Fruit fly (Drosophila melanogaster): ENCODE measurements around the gene CG33061.

CG33061 gene

DNA sequence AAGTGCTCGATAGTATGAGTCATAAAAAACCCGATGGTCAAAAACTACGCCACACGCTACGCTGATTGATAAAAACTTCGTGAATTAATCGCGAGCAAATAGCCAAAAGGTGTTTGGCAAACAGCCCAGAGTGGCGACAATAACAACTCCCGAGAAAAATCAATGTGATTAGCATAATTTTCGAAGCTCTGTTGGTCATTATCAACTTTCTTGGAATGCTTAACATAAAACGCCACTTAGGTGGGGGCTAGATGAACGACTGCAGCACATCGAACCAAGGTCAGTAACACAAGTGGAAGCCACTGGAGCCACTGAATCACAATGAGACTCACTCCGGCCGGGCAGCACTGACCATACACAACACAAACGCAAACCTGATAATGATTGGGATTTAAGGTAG is 8.1 kb downstream of the CG33061 start:
- TF ChIP-seq CG7357 (GFP tag; IDR thresholded peaks at IDR 0.05) = no peak
- no peak for TF ChIP-seq gce (GFP tag; IDR thresholded peaks at IDR 0.05)
- no peak for TF ChIP-seq CG7745 (tag; optimal IDR thresholded peaks at IDR 0.05)
- no peak for TF ChIP-seq Hey (tag; optimal IDR thresholded peaks at IDR 0.05)
- peak; percentile 20 for TF ChIP-seq Med (GFP tag)
- TF ChIP-seq Lpt (GFP tag; optimal IDR thresholded peaks at IDR 0.05) = no peak
- no peak for TF ChIP-seq gem (tag; optimal IDR thresholded peaks at IDR 0.05)
- no peak for TF ChIP-seq Sox102F (GFP tag; optimal IDR thresholded peaks at IDR 0.05)
- no peak for TF ChIP-seq CG12299 (tag; optimal IDR thresholded peaks at IDR 0.05)
- TF ChIP-seq onecut (GFP tag; IDR thresholded peaks at IDR 0.05) = peak; percentile 61
- no peak for TF ChIP-seq CG14050 (GFP tag; IDR thresholded peaks at IDR 0.05)
- no peak for TF ChIP-seq Dip2 (GFP tag; IDR thresholded peaks at IDR 0.05)
- no peak for TF ChIP-seq eyg (GFP tag; optimal IDR thresholded peaks at IDR 0.05)
- no peak for TF ChIP-seq fd64A (GFP tag; optimal IDR thresholded peaks at IDR 0.05)
- no peak for TF ChIP-seq Atf-2 (GFP tag; optimal IDR thresholded peaks at IDR 0.05)
- no peak for TF ChIP-seq Xrp1 (GFP tag; IDR thresholded peaks at IDR 0.05)
- TF ChIP-seq da (GFP tag; optimal IDR thresholded peaks at IDR 0.05) = no peak
- no peak for TF ChIP-seq D19B (GFP tag; optimal IDR thresholded peaks at IDR 0.05)
- TF ChIP-seq pros (GFP tag; optimal IDR thresholded peaks at IDR 0.05) = peak; percentile 62
- no peak for TF ChIP-seq ap (GFP tag; IDR thresholded peaks at IDR 0.05)
- no peak for TF ChIP-seq Dp (GFP tag; optimal IDR thresholded peaks at IDR 0.05)
- no peak for TF ChIP-seq Scr (GFP tag; IDR thresholded peaks at IDR 0.05; ENCODE audit: partially characterized antibody)
- no peak for TF ChIP-seq CG15011 (GFP tag; optimal IDR thresholded peaks at IDR 0.05)
- TF ChIP-seq CG5245 (GFP tag; optimal IDR thresholded peaks at IDR 0.05) = no peak
- TF ChIP-seq ems (GFP tag; optimal IDR thresholded peaks at IDR 0.05) = no peak
- TF ChIP-seq CG10267 (tag; optimal IDR thresholded peaks at IDR 0.05) = no peak
- no peak for TF ChIP-seq CG1602 (GFP tag; optimal IDR thresholded peaks at IDR 0.05)
- peak; percentile 2 for TF ChIP-seq Ets65A (GFP tag)
- TF ChIP-seq Awh (GFP tag; IDR thresholded peaks at IDR 0.05) = peak; percentile 47
- TF ChIP-seq E2f2 (GFP tag; IDR thresholded peaks at IDR 0.05) = no peak
- TF ChIP-seq CG10462 (GFP tag; optimal IDR thresholded peaks at IDR 0.05) = no peak
- TF ChIP-seq CG10654 (GFP tag; optimal IDR thresholded peaks at IDR 0.05) = no peak
- no peak for TF ChIP-seq B-H1 (GFP tag; IDR thresholded peaks at IDR 0.05)
- TF ChIP-seq vvl (GFP tag; IDR thresholded peaks at IDR 0.05) = peak; percentile 83
- no peak for TF ChIP-seq cas (GFP tag; IDR thresholded peaks at IDR 0.05)
- no peak for TF ChIP-seq CG5953 (GFP tag; IDR thresholded peaks at IDR 0.05)
- no peak for TF ChIP-seq salm (tag; optimal IDR thresholded peaks at IDR 0.05)
- TF ChIP-seq Dad (GFP tag; optimal IDR thresholded peaks at IDR 0.05) = no peak
- no peak for TF ChIP-seq CG4328 (GFP tag; optimal IDR thresholded peaks at IDR 0.05)
- peak; percentile 71; the same call in 1 of the 4 replicates for TF ChIP-seq chinmo (GFP tag; IDR thresholded peaks at IDR 0.05; ENCODE audit: partially characterized antibody)
- TF ChIP-seq knrl (GFP tag; IDR thresholded peaks at IDR 0.05; ENCODE audit: partially characterized antibody) = no peak
- no peak for TF ChIP-seq Atf6 (GFP tag; IDR thresholded peaks at IDR 0.05)
- 0 out of 2 replicates have a peak, but pooled peaks have one; percentile 10 for TF ChIP-seq CG43689 (GFP tag; IDR thresholded peaks at IDR 0.05)
- no peak for TF ChIP-seq CG12744 (GFP tag; optimal IDR thresholded peaks at IDR 0.05)
- peak; percentile 66 for TF ChIP-seq sd (tag; optimal IDR thresholded peaks at IDR 0.05)
- 0 out of 3 replicates have a peak, but pooled peaks have one; percentile 25 for TF ChIP-seq CG6175 (GFP tag; IDR thresholded peaks at IDR 0.05)
- peak; percentile 47 for TF ChIP-seq oc (tag; optimal IDR thresholded peaks at IDR 0.05)
- no peak for TF ChIP-seq Ssrp (tag; optimal IDR thresholded peaks at IDR 0.05)
- TF ChIP-seq Sox100B (GFP tag; optimal IDR thresholded peaks at IDR 0.05) = no peak
- TF ChIP-seq Sin3A (optimal IDR thresholded peaks at IDR 0.05) = no peak
- TF ChIP-seq Blimp-1 (GFP tag; optimal IDR thresholded peaks at IDR 0.05) = peak; percentile 63
- TF ChIP-seq CG12769 (tag; optimal IDR thresholded peaks at IDR 0.05) = peak; percentile 68
- no peak for TF ChIP-seq CG7987 (GFP tag; optimal IDR thresholded peaks at IDR 0.05)
